Fruit fly (Drosophila melanogaster): ENCODE measurements around the gene NLaz.

Gene NLaz

dm6 chr2L:1367696-1368095 is 6.1 kb upstream of the NLaz start, which contains the start of gene CG14346:
Gene CG14346 (plus strand): TSS chr2L:1367996.
- TF ChIP-seq CG14441 (GFP tag; IDR thresholded peaks at IDR 0.05) (no peak), fd96Cb (tag; optimal IDR thresholded peaks at IDR 0.05) (no peak), eyg (GFP tag; optimal IDR thresholded peaks at IDR 0.05) (no peak), stwl (tag; optimal IDR thresholded peaks at IDR 0.05) (peak; percentile 22), CG1529 (GFP tag; optimal IDR thresholded peaks at IDR 0.05) (no peak), CG11093 (GFP tag; IDR thresholded peaks at IDR 0.05) (no peak), maf-S (GFP tag; optimal IDR thresholded peaks at IDR 0.05) (no peak)

- TF ChIP-seq Sry-β (GFP tag; optimal IDR thresholded peaks at IDR 0.05) (no peak), NK7.1 (GFP tag; optimal IDR thresholded peaks at IDR 0.05) (no peak), tap (tag; optimal IDR thresholded peaks at IDR 0.05) (no peak), Hr39 (optimal IDR thresholded peaks at IDR 0.05) (peak; percentile 59), CG13624 (GFP tag; optimal IDR thresholded peaks at IDR 0.05) (no peak)
Observed at dm6 chr2L:1365037-1365436, 3.4 kb upstream of the NLaz start.

dm6 chr2L:1359690-1360089 is 1.9 kb downstream of the NLaz start, which contains the start of gene CG31659:
Gene CG31659 (minus strand): TSS chr2L:1359790.
- TF ChIP-seq CG3847 (GFP tag; IDR thresholded peaks at IDR 0.05) = no peak
- TF ChIP-seq CG12236 (GFP tag; optimal IDR thresholded peaks at IDR 0.05) = no peak
- no peak for TF ChIP-seq CG32767 (GFP tag; IDR thresholded peaks at IDR 0.05)
- TF ChIP-seq CG12744 (GFP tag; optimal IDR thresholded peaks at IDR 0.05) = no peak
- TF ChIP-seq CG8388 (GFP tag; optimal IDR thresholded peaks at IDR 0.05) = no peak
- TF ChIP-seq ase (GFP tag; IDR thresholded peaks at IDR 0.05) = no peak
- no peak for TF ChIP-seq slou (GFP tag; optimal IDR thresholded peaks at IDR 0.05)
- no peak for TF ChIP-seq CG6272 (GFP tag; IDR thresholded peaks at IDR 0.05)
- no peak for TF ChIP-seq kni (GFP tag; optimal IDR thresholded peaks at IDR 0.05)
- no peak for TF ChIP-seq CG7928 (GFP tag; optimal IDR thresholded peaks at IDR 0.05)
- TF ChIP-seq Atf-2 (GFP tag; optimal IDR thresholded peaks at IDR 0.05) = no peak
- TF ChIP-seq BtbVII (GFP tag; optimal IDR thresholded peaks at IDR 0.05) = no peak

- no peak for TF ChIP-seq lola (GFP tag; optimal IDR thresholded peaks at IDR 0.05)
- no peak for TF ChIP-seq CG14050 (GFP tag; IDR thresholded peaks at IDR 0.05)
- peak; percentile 23 for TF ChIP-seq Ets65A (GFP tag)
- TF ChIP-seq Rfx (GFP tag; IDR thresholded peaks at IDR 0.05) = no peak
Observed at dm6 chr2L:1355824-1356223, 5.8 kb downstream of the NLaz start, which contains the start of gene CG5565. Gene CG5565 (minus strand): TSS chr2L:1355924.

- TF ChIP-seq CG7839 (tag; optimal IDR thresholded peaks at IDR 0.05) (no peak), CG43689 (GFP tag; IDR thresholded peaks at IDR 0.05) (no peak), CG13775 (GFP tag; optimal IDR thresholded peaks at IDR 0.05) (no peak), CG4424 (GFP tag; optimal IDR thresholded peaks at IDR 0.05) (no peak), Ada2b (GFP tag; IDR thresholded peaks at IDR 0.05) (no peak), eyg (GFP tag; optimal IDR thresholded peaks at IDR 0.05) (no peak)
Observed at dm6 chr2L:1354819-1355218, 6.8 kb downstream of the NLaz start, which contains the start of gene CG31924. Gene CG31924 (minus strand): TSS chr2L:1354919.

dm6 chr2L:1354009-1354408 is 7.6 kb downstream of the NLaz start, which contains the start of gene CG5561:
Gene CG5561 (minus strand): TSS chr2L:1354109.
- no peak for TF ChIP-seq CG18764 (GFP tag; optimal IDR thresholded peaks at IDR 0.05)
- TF ChIP-seq HmgD (GFP tag; optimal IDR thresholded peaks at IDR 0.05) = no peak
- no peak for TF ChIP-seq pfk (GFP tag; optimal IDR thresholded peaks at IDR 0.05)

All from whole organism, embryonic.